Worm (Caenorhabditis elegans) whole organism, early embryonic: ENCODE measurements around the gene C27D6.11.

Experiments used
- B0310.2 ChIP-seq: sonication (generic microtip); optimal IDR thresholded peaks from 2 replicates; lab custom pipeline; 2016; ENCODE audit warnings: mild to moderate bottlenecking, missing genetic modification characterization, missing compliant biosample characterization
- aly-1 ChIP-seq: sonication (generic microtip); optimal IDR thresholded peaks from 2 replicates; lab custom pipeline; 2016; ENCODE audit warnings: missing genetic modification characterization, missing compliant biosample characterization
- ama-1 ChIP-seq: fragments of 150-350 bp; optimal IDR thresholded peaks from 2 replicates; lab custom pipeline; 2014
- ceh-13 ChIP-seq: fragments of 200-800 bp; sonication (Bioruptor generic); optimal IDR thresholded peaks from 2 replicates; lab custom pipeline; 2018; ENCODE audit warnings: mild to moderate bottlenecking, missing genetic modification characterization, missing compliant biosample characterization
- flt-1 ChIP-seq: fragments of 200-800 bp; sonication (Bioruptor generic); IDR thresholded peaks from 2 replicates; pipeline ENCODE4 v1.3.6; 2022; ENCODE audit warnings: missing genetic modification characterization, missing compliant biosample characterization
- hmbx-1 ChIP-seq: sonication (generic microtip); optimal IDR thresholded peaks from 2 replicates; lab custom pipeline; 2016; ENCODE audit warnings: mild to moderate bottlenecking, missing genetic modification characterization, missing compliant biosample characterization
- hnd-1 ChIP-seq: sonication (generic microtip); optimal IDR thresholded peaks from 2 replicates; lab custom pipeline; 2016; ENCODE audit warnings: missing genetic modification characterization, missing compliant biosample characterization
- pes-1 ChIP-seq: fragments of 200-800 bp; sonication (Bioruptor generic); IDR thresholded peaks from 2 replicates; pipeline ENCODE4 v1.3.6; 2022; ENCODE audit warnings: missing genetic modification reagents, missing genetic modification characterization, missing compliant biosample characterization
- scrt-1 ChIP-seq: fragments of 200-800 bp; sonication (Bioruptor generic); IDR thresholded peaks from 2 replicates; pipeline ENCODE4 v1.3.6; 2022; ENCODE audit warnings: missing genetic modification characterization, missing compliant biosample characterization
- sea-1 ChIP-seq: fragments of 200-800 bp; sonication (Bioruptor generic); conservative IDR thresholded peaks from 2 replicates; pipeline ENCODE4 v1.3.6; 2022; ENCODE audit warnings: missing genetic modification characterization, missing compliant biosample characterization
- tbx-37 ChIP-seq: fragments of 200-800 bp; sonication (Bioruptor generic); conservative IDR thresholded peaks from 2 replicates; pipeline ENCODE4 v1.3.6; 2022; ENCODE audit warnings: missing genetic modification reagents, missing genetic modification characterization, missing compliant biosample characterization
- tra-4 ChIP-seq: sonication (generic microtip); optimal IDR thresholded peaks from 2 replicates; lab custom pipeline; 2017; ENCODE audit warnings: missing genetic modification characterization, missing compliant biosample characterization

DNA sequence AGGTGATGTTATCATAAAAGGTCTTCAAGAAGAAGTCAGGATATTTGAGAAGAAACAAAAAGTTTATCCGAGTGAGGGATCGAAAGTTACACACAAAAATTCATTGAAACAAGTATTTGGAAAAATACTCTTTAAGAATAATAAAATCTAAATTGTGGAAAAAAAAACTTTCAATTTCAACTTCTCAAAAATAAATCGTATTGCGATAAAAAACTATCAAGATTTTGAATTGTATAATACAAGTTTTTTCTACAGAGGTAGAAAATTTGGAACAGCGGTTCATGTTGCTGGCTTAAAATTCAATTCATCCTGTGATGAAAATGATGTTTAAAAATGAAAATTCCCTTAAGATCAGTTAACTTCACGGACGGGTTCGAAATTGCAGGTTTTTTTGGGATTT is 48.9 kb downstream of the C27D6.11 start, which contains the start of gene F09C12.8:
- no peak for TF ChIP-seq tbx-37
- TF ChIP-seq hnd-1 (tag; lab: Kevin White, UChicago), result no peak
- TF ChIP-seq flt-1 (GFP tag; lab: Robert Waterston, UW), result no peak
- TF ChIP-seq scrt-1 (GFP tag; lab: Robert Waterston, UW), result no peak
- no peak for TF ChIP-seq sea-1
- no peak for TF ChIP-seq ama-1
- TF ChIP-seq pes-1 (GFP tag; lab: Robert Waterston, UW), result no peak
- TF ChIP-seq B0310.2 (tag; lab: Kevin White, UChicago), result no peak
- TF ChIP-seq ceh-13, result no peak
- TF ChIP-seq hmbx-1 (tag; lab: Kevin White, UChicago), result no peak
- TF ChIP-seq aly-1 (tag; lab: Kevin White, UChicago), result no peak
- no peak for TF ChIP-seq tra-4 (tag; lab: Kevin White, UChicago)
